Fruit fly (Drosophila melanogaster): ENCODE results near the gene NP15.6.
A peak's percentile ranks its signal among the peaks of the same experiment; 100 is the strongest.

NP15.6 gene

DNA sequence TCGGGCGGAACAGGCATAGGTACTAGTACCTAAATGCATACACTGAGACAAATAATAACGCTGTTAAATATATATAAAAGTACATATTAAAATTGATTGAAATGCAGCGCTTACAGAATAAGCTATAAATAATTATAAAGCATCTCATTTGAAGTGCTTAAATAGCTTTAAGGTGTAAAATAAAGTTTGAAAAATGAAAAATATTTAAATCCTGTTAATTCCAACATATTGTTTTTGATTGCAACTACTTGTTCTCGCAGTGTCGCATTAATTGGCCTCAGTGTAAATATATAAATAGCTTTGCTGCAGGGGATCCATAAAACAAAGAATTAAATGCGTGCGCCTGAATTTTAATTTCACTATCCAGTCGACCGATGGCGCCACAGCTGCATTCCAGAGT lies 31.2 kb downstream of the NP15.6 start:
- TF ChIP-seq EcR (GFP tag; optimal IDR thresholded peaks at IDR 0.05): no peak
- TF ChIP-seq CG8478 (optimal IDR thresholded peaks at IDR 0.05): no peak
- TF ChIP-seq psq (optimal IDR thresholded peaks at IDR 0.05): no peak
- no peak for TF ChIP-seq Dll (optimal IDR thresholded peaks at IDR 0.05)
- no peak for TF ChIP-seq pan (optimal IDR thresholded peaks at IDR 0.05)
- no peak for TF ChIP-seq usp (GFP tag; optimal IDR thresholded peaks at IDR 0.05)

DNA sequence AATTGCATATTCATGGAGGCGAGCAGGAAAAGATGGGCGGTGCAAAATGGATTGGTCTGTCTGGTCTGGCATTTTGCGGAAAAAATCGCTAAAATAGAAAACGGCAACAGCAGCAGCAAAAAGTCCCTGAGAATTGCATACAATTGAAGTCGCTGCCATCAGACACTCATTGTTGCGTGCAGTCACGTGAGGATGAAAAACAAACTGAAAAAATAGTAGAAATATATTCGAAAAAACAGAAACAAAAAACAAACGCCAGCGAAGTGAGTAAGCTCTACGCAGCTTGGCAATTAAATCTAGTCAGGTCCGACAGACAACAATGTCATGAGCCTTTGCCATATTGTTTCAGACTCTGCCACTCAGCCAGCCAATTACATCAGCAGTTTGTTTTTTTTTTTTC lies 32.1 kb downstream of the NP15.6 start:
- no peak for TF ChIP-seq Dll (optimal IDR thresholded peaks at IDR 0.05)

DNA sequence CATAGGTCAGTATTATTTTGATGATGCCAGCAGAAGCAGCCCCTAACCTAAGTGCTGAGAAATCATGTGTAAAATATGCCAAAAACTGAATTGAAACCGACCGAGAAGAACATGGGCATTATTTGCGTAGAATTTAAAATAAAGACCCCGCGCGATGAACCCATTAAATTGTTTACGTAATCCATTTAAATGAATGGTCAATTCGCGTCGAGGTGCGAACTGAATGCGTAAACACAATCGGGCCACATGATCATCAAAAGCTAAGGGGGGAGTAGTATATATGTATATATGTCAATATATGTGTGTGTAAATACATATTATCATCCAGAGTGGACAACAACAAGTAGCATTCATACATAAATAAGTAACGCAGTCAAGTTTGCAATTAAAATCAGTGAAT lies 33.0 kb downstream of the NP15.6 start:
- TF ChIP-seq CG8478 (optimal IDR thresholded peaks at IDR 0.05): no peak
- TF ChIP-seq usp (GFP tag; optimal IDR thresholded peaks at IDR 0.05): no peak
- TF ChIP-seq EcR (GFP tag; optimal IDR thresholded peaks at IDR 0.05): no peak

DNA sequence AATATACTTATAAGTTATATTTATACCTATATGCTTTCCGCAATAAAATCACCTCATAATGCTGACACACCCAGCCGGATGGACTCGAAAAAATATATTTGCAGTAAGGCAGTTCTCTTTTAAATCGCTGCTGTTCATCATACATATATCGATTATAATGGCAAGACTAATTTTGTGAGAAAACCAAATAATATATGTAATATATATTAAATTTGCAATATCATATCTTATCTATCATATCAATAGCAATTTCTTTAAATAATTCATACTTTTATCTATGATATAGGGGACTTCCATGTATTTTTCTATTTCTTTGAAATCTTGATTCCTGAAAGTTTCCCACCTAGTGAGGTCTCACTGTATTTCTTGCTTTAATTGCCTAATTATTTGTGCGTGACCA lies 35.4 kb downstream of the NP15.6 start:
- TF ChIP-seq CG8478 (optimal IDR thresholded peaks at IDR 0.05): no peak
- no peak for TF ChIP-seq Dll (optimal IDR thresholded peaks at IDR 0.05)
- no peak for TF ChIP-seq pan (optimal IDR thresholded peaks at IDR 0.05)
- no peak for TF ChIP-seq EcR (GFP tag; optimal IDR thresholded peaks at IDR 0.05)

DNA sequence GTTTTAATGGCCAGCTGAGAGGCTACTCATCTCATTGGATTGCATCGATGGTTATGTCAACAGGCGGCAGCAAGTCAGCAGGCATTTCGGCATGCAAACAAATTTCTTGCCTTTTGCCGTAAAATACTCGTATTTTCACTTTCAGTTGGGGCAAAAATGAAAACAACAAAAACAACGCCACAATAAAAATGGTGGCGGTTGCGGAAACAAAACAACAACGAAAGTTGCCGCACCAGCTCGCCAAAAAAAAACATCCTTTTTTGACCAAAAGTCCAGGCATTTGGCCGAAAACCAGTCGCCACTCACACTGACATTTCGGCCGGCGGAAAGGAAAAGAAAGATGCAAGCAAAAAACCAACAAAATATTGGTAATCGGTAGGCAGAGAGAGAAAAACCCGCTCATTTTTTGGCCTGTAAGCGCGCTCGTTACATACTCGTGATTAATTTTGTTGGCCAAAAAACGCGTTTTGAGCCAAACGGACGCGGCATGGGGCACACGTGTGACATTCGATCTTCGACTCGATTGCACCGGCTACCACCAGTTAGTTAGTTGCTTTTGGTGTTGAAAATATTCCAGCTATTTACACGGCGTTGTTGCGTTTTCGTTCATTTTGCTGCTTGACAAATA lies 37.0 kb downstream of the NP15.6 start:
- TF ChIP-seq CG8478 (optimal IDR thresholded peaks at IDR 0.05) (no peak), psq (optimal IDR thresholded peaks at IDR 0.05) (no peak), Dll (optimal IDR thresholded peaks at IDR 0.05) (no peak), pan (optimal IDR thresholded peaks at IDR 0.05) (no peak), EcR (GFP tag; optimal IDR thresholded peaks at IDR 0.05) (no peak), usp (GFP tag; optimal IDR thresholded peaks at IDR 0.05) (no peak)

DNA sequence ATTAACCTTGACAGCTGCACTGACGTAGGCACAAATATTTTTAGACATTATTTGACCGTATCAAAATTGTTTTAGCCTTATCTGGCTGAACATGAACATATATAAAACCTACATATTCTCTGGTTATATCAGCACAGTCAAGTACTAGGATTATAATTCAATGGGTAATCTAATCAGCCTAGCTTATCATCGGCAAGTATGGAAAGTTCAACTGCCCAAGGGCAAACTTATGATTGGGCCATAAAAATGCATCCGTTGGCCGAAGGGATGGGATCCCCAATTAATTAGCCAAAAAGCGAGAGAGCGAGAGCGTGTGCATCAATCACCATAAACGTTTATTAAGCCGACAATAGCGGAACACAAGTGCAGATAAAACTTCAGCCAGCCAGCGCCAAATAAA lies 38.3 kb downstream of the NP15.6 start:
- TF ChIP-seq Dll (optimal IDR thresholded peaks at IDR 0.05) (no peak), CG8478 (optimal IDR thresholded peaks at IDR 0.05) (no peak)

DNA sequence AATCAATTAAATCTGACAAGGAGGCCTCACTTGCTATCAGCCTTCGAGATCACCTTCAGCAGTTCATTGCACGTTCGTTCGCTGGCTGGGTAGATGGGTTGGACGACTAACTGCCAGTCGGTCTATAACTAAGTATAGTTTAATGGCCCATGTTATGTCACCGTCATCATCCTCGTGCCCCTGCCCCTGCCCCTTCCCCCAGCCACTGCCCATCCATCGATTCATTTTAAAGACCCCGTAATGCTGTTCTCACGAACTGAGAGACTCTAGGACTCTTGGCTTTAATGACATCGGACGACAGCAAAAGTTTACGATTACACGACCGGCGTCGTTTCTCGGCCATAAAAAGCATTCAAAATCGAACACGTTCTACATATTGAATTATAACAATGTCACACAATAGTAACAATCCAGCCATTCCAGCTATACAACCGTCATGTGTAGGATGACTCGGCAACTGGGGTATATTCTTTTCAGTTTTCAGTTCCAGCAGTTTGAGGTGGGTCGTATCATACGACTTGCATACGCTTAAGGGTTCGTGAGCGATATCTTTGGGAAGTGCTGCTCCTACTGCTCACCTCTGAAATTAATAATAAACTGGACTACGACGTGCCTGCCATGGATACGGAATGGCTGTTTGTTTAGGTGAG lies 39.9 kb downstream of the NP15.6 start:
- TF ChIP-seq psq (optimal IDR thresholded peaks at IDR 0.05) (no peak), pan (optimal IDR thresholded peaks at IDR 0.05) (no peak), EcR (GFP tag; optimal IDR thresholded peaks at IDR 0.05) (no peak), Dll (optimal IDR thresholded peaks at IDR 0.05) (no peak), usp (GFP tag; optimal IDR thresholded peaks at IDR 0.05) (no peak), CG8478 (optimal IDR thresholded peaks at IDR 0.05) (no peak)

DNA sequence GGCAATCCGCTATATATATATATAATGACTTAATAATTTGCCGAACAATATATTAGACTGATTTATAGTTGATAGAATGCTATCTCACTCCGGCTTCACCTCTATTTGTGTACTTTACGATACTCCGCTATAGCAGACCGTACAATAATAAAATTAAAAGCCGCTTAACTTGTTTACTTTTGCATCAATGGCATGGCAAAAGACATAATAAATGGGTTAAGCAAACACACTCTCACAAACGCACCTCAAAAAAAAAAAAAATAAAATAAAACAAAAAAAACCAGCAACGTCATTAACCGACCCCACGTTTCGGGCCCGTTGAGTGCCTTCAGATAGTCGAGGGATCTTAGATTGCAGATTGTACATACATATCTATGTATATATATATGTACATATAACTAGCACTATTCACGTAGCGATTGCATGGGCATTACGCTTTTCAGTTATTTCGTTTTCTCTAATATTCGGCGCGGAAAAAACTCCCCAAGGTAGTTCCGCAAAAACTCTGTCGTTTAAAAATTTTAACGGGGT lies 40.8 kb downstream of the NP15.6 start:
- TF ChIP-seq usp (GFP tag; optimal IDR thresholded peaks at IDR 0.05) (no peak), CG8478 (optimal IDR thresholded peaks at IDR 0.05) (no peak), pan (optimal IDR thresholded peaks at IDR 0.05) (no peak), EcR (GFP tag; optimal IDR thresholded peaks at IDR 0.05) (no peak), Dll (optimal IDR thresholded peaks at IDR 0.05) (no peak), psq (optimal IDR thresholded peaks at IDR 0.05) (no peak)

DNA sequence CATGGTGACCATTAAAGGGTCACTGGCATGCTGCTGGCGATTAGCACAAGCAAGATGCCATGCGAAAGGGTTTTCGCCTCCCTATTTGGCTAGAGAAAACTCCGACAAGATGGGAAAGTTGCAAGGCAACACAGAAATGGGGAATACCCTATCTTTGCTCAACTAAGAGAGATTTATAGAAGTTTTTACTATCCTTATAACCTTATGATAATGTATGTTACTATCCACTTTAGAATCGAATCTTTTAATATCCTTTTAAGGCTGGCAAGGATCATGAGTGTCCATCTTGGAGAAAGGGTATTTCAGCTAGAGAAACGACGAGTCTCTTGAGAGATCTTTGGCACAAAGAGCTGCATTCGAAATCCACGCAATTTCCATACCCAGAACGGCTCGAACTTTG lies 42.6 kb downstream of the NP15.6 start:
- TF ChIP-seq EcR (GFP tag; optimal IDR thresholded peaks at IDR 0.05) (no peak), Dll (optimal IDR thresholded peaks at IDR 0.05) (no peak), psq (optimal IDR thresholded peaks at IDR 0.05) (no peak), pan (optimal IDR thresholded peaks at IDR 0.05) (no peak), usp (GFP tag; optimal IDR thresholded peaks at IDR 0.05) (no peak), CG8478 (optimal IDR thresholded peaks at IDR 0.05) (no peak)

DNA sequence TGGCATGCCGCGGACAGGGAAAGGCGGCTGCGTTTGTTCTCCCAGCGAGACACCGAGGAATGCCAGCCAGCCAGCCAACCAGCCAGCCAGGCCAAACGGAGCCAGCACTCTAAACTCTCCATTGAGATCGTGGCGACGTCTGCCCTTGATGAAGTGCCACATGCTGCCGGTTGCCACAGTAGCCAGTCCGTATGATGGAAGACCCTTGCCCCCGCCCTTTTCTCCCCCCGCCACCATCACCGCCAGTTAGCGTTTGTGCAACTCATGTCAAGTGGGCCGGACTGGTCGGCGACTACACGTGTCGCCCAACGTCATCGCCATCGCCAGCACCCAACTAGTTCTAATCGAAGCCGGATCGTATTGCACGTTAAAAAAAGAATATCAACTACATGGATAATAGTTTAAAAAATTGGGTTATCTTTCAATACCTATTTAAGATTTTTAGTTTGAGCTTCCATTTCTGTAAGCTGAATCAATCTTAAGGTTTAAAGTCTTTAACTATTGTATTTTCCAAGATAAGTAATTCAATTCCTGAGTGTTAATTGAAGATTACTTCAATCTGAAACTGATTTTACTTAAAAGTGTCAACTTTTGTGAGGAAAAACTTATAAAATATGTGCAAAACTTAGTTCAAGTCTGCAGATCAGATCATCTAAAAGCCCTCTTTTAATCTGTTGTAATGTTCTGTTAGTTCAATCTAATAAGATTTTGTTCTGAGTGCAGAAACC lies 43.2 kb downstream of the NP15.6 start:
- TF ChIP-seq psq (optimal IDR thresholded peaks at IDR 0.05) (no peak), pan (optimal IDR thresholded peaks at IDR 0.05) (no peak), usp (GFP tag; optimal IDR thresholded peaks at IDR 0.05) (no peak), EcR (GFP tag; optimal IDR thresholded peaks at IDR 0.05) (no peak), CG8478 (optimal IDR thresholded peaks at IDR 0.05) (no peak), Dll (optimal IDR thresholded peaks at IDR 0.05) (no peak)

DNA sequence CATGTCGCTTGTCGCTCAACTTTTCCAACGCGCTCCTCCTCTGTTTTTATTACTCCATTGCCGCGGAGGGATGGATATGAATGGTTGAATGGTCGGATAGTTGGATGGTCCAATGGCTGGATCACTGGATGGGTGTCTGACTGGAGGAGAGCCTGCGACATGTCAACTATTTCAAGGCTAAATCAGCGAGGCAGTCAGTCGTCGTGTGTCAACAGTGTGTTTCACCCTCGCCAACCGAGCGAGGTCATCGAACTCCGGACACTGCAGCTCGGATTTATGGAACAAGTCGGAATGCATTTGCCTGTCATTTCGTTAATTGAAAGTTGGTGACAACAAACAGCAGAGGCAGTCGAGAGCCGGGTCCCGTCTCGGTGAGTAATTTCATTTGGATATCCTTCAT lies 44.8 kb downstream of the NP15.6 start:
- TF ChIP-seq EcR (GFP tag; optimal IDR thresholded peaks at IDR 0.05) (peak in 1 of 2 experiments; percentile 17), psq (optimal IDR thresholded peaks at IDR 0.05) (no peak)

DNA sequence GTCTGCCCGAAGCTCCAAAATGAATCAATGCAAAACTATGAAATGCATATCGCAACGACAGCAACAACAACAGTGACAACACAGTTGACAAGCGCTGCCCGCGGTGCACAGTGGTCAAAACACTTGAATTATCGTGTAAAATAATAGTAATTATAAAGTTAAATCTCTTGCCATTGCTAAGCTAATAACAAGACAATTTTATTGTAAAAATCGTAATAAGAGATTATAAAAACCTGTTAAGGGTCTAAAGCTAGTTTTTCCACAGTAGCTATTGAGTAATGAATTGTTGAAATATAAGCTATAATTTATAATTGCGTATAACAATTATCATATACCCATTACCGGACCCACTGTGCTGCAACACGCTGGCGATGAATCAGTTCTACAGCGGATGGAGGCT lies 45.8 kb downstream of the NP15.6 start:
- TF ChIP-seq psq (optimal IDR thresholded peaks at IDR 0.05) (no peak), CG8478 (optimal IDR thresholded peaks at IDR 0.05) (no peak), pan (optimal IDR thresholded peaks at IDR 0.05) (no peak), EcR (GFP tag; optimal IDR thresholded peaks at IDR 0.05) (no peak), Dll (optimal IDR thresholded peaks at IDR 0.05) (no peak), usp (GFP tag; optimal IDR thresholded peaks at IDR 0.05) (no peak)

DNA sequence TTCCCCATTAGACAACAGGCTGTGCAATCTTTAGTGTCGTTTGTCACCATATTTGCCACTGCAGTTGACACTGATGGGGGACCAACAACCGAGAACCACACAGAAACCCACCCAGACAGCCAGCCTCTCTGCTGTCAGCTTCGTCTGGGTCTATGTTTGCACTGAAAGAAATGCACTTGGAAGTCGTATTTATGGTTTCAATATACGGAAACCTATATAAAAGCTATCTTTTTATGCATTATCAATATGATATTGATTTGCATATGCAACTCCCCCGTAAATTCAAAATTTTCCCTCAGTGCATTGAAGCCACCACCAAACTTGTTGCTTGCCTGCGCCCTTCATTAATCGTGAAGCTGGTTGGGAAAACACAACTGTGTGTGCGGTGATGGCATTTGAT lies 47.0 kb downstream of the NP15.6 start:
- TF ChIP-seq Dll (optimal IDR thresholded peaks at IDR 0.05) (no peak), usp (GFP tag; optimal IDR thresholded peaks at IDR 0.05) (no peak), EcR (GFP tag; optimal IDR thresholded peaks at IDR 0.05) (no peak), psq (optimal IDR thresholded peaks at IDR 0.05) (no peak), CG8478 (optimal IDR thresholded peaks at IDR 0.05) (no peak), pan (optimal IDR thresholded peaks at IDR 0.05) (no peak)

Measured in whole organism.